Worm (Caenorhabditis elegans) whole organism, early embryonic: ENCODE data around the gene C29A12.1.

ENCODE experiments used
- F13C5.2 ChIP-seq: sonication (generic microtip); optimal IDR thresholded peaks from 2 replicates; lab custom pipeline; 2017; ENCODE audit warnings: mild to moderate bottlenecking, missing genetic modification characterization, inconsistent platforms, missing compliant biosample characterization
- aly-1 ChIP-seq: sonication (generic microtip); optimal IDR thresholded peaks from 2 replicates; lab custom pipeline; 2016; ENCODE audit warnings: missing genetic modification characterization, missing compliant biosample characterization
- ama-1 ChIP-seq: fragments of 150-350 bp; optimal IDR thresholded peaks from 2 replicates; lab custom pipeline; 2014
- ceh-13 ChIP-seq: fragments of 200-800 bp; sonication (Bioruptor generic); optimal IDR thresholded peaks from 2 replicates; lab custom pipeline; 2018; ENCODE audit warnings: mild to moderate bottlenecking, missing genetic modification characterization, missing compliant biosample characterization
- flt-1 ChIP-seq: fragments of 200-800 bp; sonication (Bioruptor generic); IDR thresholded peaks from 2 replicates; pipeline ENCODE4 v1.3.6; 2022; ENCODE audit warnings: missing genetic modification characterization, missing compliant biosample characterization
- hmg-4 ChIP-seq: fragments of 200-800 bp; sonication (Bioruptor generic); optimal IDR thresholded peaks from 2 replicates; lab custom pipeline; 2018; ENCODE audit warnings: mild to moderate bottlenecking, missing genetic modification characterization, missing compliant biosample characterization
- hnd-1 ChIP-seq: sonication (generic microtip); optimal IDR thresholded peaks from 2 replicates; lab custom pipeline; 2016; ENCODE audit warnings: missing genetic modification characterization, missing compliant biosample characterization
- tbx-37 ChIP-seq: fragments of 200-800 bp; sonication (Bioruptor generic); conservative IDR thresholded peaks from 2 replicates; pipeline ENCODE4 v1.3.6; 2022; ENCODE audit warnings: missing genetic modification reagents, missing genetic modification characterization, missing compliant biosample characterization

ce11 chrV:10832862-10833261 is 19.6 kb upstream of the C29A12.1 start:
- TF ChIP-seq ama-1 (no peak), hnd-1 (no peak), tbx-37 (GFP tag; lab: Robert Waterston, UW) (no peak), hmg-4 (GFP tag; lab: Kevin White, UChicago) (no peak), ceh-13 (GFP tag; lab: Kevin White, UChicago) (no peak), flt-1 (GFP tag; lab: Robert Waterston, UW) (no peak), aly-1 (tag; lab: Kevin White, UChicago) (no peak), F13C5.2 (tag; lab: Kevin White, UChicago) (no peak)
